Worm (Caenorhabditis elegans): ENCODE results near the gene T25B9.8.

T25B9.8 gene

DNA sequence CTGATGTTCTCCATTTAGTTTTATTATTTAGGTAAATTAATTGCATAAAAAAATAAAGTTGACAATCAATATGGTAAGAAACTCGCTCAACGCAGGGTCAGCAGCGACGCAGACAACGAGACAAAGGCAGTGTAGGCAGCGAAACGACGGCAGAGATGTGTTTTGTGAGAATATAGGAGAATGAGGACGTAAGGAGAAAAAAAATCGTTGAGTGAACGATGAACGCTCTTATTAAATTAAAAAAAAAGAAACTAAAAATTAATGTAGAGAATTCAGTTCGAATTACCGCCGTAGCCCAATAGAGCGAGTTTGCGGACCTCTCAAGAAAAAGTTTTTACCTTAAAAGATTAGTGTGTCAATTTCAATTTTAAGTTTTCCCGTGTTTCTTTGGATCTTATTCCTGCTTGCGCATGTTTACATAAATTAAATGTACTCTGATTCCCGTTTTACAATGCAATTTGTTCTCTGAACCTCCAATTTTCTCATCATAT lies at the start of gene T25B9.8:
Gene T25B9.8 (minus strand): TSS at position 51 of the 491 bp plus-strand sequence.
- no peak for TF ChIP-seq nhr-21 (tag; optimal IDR thresholded peaks at IDR 0.05)
- TF ChIP-seq C34F6.9 (tag; optimal IDR thresholded peaks at IDR 0.05) = peak; percentile 0
- TF ChIP-seq skn-1 (tag; optimal IDR thresholded peaks at IDR 0.05) = no peak

DNA sequence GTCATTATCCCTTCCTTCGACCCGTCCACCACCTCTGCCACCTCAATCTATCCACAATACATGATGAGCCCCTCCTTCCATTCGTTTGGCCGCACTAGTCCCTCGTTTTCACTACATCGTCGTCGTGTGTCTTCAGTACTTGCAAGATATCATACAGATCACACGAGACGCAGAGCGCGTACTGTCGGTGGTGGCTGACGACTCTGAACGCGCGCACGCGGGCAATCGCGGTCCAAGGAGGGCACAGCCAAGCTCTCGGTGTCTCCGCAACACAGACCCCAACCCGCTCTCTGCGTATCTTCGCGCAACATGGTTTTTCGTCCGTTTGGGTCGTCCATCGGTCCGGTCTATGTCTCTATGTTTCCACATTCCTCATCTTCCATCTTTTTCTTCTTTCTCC lies 49.0 kb upstream of the T25B9.8 start:
- TF ChIP-seq aly-2 (tag; optimal IDR thresholded peaks at IDR 0.05) (no peak), mbf-1 (tag; optimal IDR thresholded peaks at IDR 0.05) (no peak), nhr-6 (tag; optimal IDR thresholded peaks at IDR 0.05) (no peak), nhr-23 (tag; optimal IDR thresholded peaks at IDR 0.05) (no peak), nhr-11 (tag; optimal IDR thresholded peaks at IDR 0.05) (no peak), skn-1 (tag; optimal IDR thresholded peaks at IDR 0.05) (no peak), unc-39 (tag; optimal IDR thresholded peaks at IDR 0.05) (no peak), crh-2 (tag; optimal IDR thresholded peaks at IDR 0.05) (no peak), ztf-4 (tag; optimal IDR thresholded peaks at IDR 0.05) (no peak), gmeb-1 (tag; optimal IDR thresholded peaks at IDR 0.05) (no peak), mdl-1 (tag; optimal IDR thresholded peaks at IDR 0.05) (peak in 1 of 2 experiments; percentile 12), zag-1 (tag; optimal IDR thresholded peaks at IDR 0.05) (no peak), lin-13 (GFP tag; optimal IDR thresholded peaks at IDR 0.05) (no peak), nhr-25 (tag; optimal IDR thresholded peaks at IDR 0.05) (no peak), ama-1 (optimal IDR thresholded peaks at IDR 0.05) (no peak), fos-1 (tag; optimal IDR thresholded peaks at IDR 0.05) (peak; percentile 11), unc-55 (GFP tag; optimal IDR thresholded peaks at IDR 0.05) (peak; percentile 10), ceh-16 (tag; optimal IDR thresholded peaks at IDR 0.05) (no peak), dmd-4 (tag; optimal IDR thresholded peaks at IDR 0.05) (no peak), C34F6.9 (tag; optimal IDR thresholded peaks at IDR 0.05) (peak; percentile 14), elt-1 (tag; optimal IDR thresholded peaks at IDR 0.05) (no peak), lsy-2 (tag; optimal IDR thresholded peaks at IDR 0.05) (no peak), nhr-237 (tag; optimal IDR thresholded peaks at IDR 0.05) (no peak), peb-1 (tag; optimal IDR thresholded peaks at IDR 0.05) (peak; percentile 91), lin-11 (tag; optimal IDR thresholded peaks at IDR 0.05) (no peak), sma-9 (GFP tag; optimal IDR thresholded peaks at IDR 0.05) (no peak), sma-9 (tag; optimal IDR thresholded peaks at IDR 0.05) (no peak), ztf-1 (GFP tag; conservative IDR thresholded peaks at IDR 0.05) (no peak), ztf-11 (tag; optimal IDR thresholded peaks at IDR 0.05) (no peak), mab-5 (tag; optimal IDR thresholded peaks at IDR 0.05) (no peak), R02D3.7 (tag; optimal IDR thresholded peaks at IDR 0.05) (no peak), unc-62 (GFP tag; optimal IDR thresholded peaks at IDR 0.05) (no peak), nhr-10 (tag; optimal IDR thresholded peaks at IDR 0.05) (no peak), sem-4 (tag; optimal IDR thresholded peaks at IDR 0.05) (no peak), Y55F3AM.14 (GFP tag; optimal IDR thresholded peaks at IDR 0.05) (no peak), elt-3 (tag; optimal IDR thresholded peaks at IDR 0.05) (no peak), F13H6.1 (tag; optimal IDR thresholded peaks at IDR 0.05) (no peak), sma-3 (GFP tag; optimal IDR thresholded peaks at IDR 0.05) (no peak), nhr-12 (tag; optimal IDR thresholded peaks at IDR 0.05) (no peak), egl-27 (tag; optimal IDR thresholded peaks at IDR 0.05) (no peak), snpc-4 (tag; optimal IDR thresholded peaks at IDR 0.05) (no peak), blmp-1 (tag; optimal IDR thresholded peaks at IDR 0.05; ENCODE audit: insufficient read depth) (peak; percentile 66), nhr-77 (tag; optimal IDR thresholded peaks at IDR 0.05) (no peak), ZK546.5 (tag; optimal IDR thresholded peaks at IDR 0.05) (no peak), lin-39 (tag; optimal IDR thresholded peaks at IDR 0.05) (no peak), nhr-21 (tag; optimal IDR thresholded peaks at IDR 0.05) (peak; percentile 3), ceh-82 (tag; optimal IDR thresholded peaks at IDR 0.05) (no peak), alr-1 (tag; optimal IDR thresholded peaks at IDR 0.05) (no peak), nhr-129 (tag; optimal IDR thresholded peaks at IDR 0.05) (peak; percentile 32)
